Worm (Caenorhabditis elegans): ENCODE results near the gene srh-167.

Gene srh-167

DNA sequence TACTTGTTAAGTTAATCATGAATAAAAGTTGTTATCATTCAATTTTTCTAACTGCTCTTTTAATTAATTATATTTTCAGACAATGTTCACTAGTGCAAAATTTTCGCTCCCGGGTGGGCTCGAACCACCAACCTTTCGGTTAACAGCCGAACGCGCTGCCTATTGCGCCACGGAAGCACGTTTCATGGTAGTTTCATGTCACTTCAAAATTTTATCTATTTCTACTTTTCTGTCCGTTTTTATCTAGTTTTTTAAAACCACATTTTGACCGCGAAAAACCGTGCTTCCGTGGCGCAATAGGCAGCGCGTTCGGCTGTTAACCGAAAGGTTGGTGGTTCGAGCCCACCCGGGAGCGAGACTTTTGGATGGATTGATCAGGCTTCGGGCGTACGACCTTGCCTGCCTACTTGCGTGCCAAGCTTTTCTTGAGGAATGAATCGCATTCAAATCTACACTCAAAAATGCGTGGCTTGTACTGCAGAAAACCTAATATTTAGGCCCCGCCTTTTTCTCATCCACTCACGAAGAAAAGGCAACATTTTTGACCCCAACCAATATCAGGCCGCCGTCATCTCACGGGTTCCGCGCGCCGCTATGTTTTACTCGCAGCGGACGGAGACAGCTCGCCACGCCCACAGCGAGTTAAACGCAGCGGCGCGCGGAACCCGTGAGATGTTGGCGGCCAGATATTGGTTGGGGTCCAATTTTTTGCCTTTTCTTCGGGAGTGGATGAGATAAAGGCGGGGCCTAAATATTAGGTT is 8.2 kb downstream of the srh-167 start:
- TF ChIP-seq klf-2 (GFP tag; conservative IDR thresholded peaks at IDR 0.05): 0 out of 2 replicates have a peak, but pooled peaks have one; percentile 43

DNA sequence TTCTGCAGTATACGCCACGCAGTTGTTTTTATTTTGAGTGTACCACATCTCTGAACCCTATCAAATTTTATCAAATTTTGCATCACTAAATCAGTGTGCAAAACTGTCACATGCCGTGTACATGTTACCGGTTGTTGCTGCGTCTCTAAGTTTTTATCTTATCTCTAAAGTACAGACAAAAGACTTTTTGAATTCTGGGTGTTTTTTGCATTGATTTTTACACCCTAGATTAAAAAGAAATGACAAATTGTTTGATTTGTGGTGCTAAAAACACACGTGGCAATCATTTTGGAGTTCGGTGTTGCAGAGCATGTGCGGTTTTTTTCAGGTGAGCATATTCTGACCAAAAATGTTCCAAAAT is 8.7 kb downstream of the srh-167 start, which contains the start of gene nhr-193:
TSS of gene nhr-193 (plus strand) at position 51 of the 361 bp plus-strand sequence.
- no peak for TF ChIP-seq tab-1 (GFP tag; IDR thresholded peaks at IDR 0.05)
- no peak for TF ChIP-seq med-1 (GFP tag; optimal IDR thresholded peaks at IDR 0.05; ENCODE audit: insufficient read depth)
- no peak for TF ChIP-seq cog-1 (tag; optimal IDR thresholded peaks at IDR 0.05)
- no peak for TF ChIP-seq ztf-29 (GFP tag; IDR thresholded peaks at IDR 0.05)
- no peak for TF ChIP-seq T22C8.4 (GFP tag; IDR thresholded peaks at IDR 0.05)
- no peak for TF ChIP-seq klf-2 (GFP tag; conservative IDR thresholded peaks at IDR 0.05)
- no peak for TF ChIP-seq ztf-23 (GFP tag; IDR thresholded peaks at IDR 0.05)

DNA sequence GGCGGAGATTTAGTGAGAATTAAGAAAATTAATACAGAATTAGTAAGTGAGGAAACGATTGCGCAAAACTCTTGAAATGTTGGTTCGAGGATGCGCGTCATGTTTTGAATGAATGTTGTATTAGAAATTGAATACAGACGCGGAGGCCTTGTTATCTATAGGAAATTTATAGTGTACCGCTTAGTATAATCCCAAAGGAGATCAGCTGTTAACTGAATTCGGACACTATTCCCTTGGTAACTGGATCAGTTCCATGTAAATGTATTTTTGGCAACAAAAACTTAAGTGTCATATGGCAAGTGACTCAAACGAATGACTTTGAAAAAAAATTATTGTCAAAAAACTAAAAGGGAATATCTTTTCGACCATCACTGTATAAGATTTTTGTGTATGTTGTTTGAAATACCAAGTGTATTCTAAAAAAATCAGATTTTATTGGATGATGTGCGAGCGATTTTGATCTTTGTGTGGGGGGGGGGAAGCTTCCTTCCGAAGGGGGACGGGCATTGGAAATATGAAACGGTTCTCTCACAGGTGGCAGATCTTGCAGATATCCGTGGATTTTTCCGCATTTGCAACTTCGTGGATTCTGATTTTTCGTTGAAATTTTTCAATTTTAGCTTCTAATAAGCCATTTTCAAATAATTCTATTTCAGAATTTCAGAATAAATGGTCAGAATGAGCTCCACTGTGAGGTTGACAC is 13.0 kb downstream of the srh-167 start, which contains the start of the genes W08G11.5 and W08G11.1:
TSS of gene W08G11.5 (minus strand) at position 101 of the 703 bp plus-strand sequence.
TSS of gene W08G11.1 (plus strand) at position 653 of the 703 bp plus-strand sequence.
- TF ChIP-seq cog-1 (tag; optimal IDR thresholded peaks at IDR 0.05) (no peak), tab-1 (GFP tag; IDR thresholded peaks at IDR 0.05) (no peak), ztf-23 (GFP tag; IDR thresholded peaks at IDR 0.05) (no peak), klf-2 (GFP tag; conservative IDR thresholded peaks at IDR 0.05) (no peak), ztf-29 (GFP tag; IDR thresholded peaks at IDR 0.05) (no peak), ref-1 (GFP tag; conservative IDR thresholded peaks at IDR 0.05) (no peak), med-1 (GFP tag; optimal IDR thresholded peaks at IDR 0.05; ENCODE audit: insufficient read depth) (no peak), T22C8.4 (GFP tag; IDR thresholded peaks at IDR 0.05) (no peak), flt-1 (GFP tag; IDR thresholded peaks at IDR 0.05) (no peak)

DNA sequence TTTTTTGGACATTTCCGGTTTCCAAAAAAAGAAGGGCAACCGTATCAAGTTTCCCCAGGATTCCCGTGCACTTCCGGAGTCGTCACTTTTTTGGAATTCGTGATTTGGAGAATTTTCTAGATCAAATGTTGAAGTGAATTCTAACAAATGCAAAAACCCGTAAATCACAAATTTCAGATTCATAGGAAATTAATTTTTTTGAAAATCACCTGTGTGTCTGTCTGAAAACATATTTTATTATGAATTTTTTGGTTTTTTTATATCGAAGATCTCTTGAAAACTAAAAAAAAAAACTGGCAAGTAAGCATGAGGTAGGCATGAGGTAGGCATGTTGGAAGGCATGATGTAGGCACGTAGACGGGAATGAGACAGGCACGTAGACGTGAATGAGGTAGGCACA is 16.5 kb downstream of the srh-167 start:
- TF ChIP-seq ztf-29 (GFP tag; IDR thresholded peaks at IDR 0.05) (no peak), ref-1 (GFP tag; conservative IDR thresholded peaks at IDR 0.05) (no peak), cog-1 (tag; optimal IDR thresholded peaks at IDR 0.05) (no peak), ztf-23 (GFP tag; IDR thresholded peaks at IDR 0.05) (no peak), flt-1 (GFP tag; IDR thresholded peaks at IDR 0.05) (no peak), tab-1 (GFP tag; IDR thresholded peaks at IDR 0.05) (no peak), T22C8.4 (GFP tag; IDR thresholded peaks at IDR 0.05) (no peak), med-1 (GFP tag; optimal IDR thresholded peaks at IDR 0.05; ENCODE audit: insufficient read depth) (no peak), klf-2 (GFP tag; conservative IDR thresholded peaks at IDR 0.05) (no peak)

DNA sequence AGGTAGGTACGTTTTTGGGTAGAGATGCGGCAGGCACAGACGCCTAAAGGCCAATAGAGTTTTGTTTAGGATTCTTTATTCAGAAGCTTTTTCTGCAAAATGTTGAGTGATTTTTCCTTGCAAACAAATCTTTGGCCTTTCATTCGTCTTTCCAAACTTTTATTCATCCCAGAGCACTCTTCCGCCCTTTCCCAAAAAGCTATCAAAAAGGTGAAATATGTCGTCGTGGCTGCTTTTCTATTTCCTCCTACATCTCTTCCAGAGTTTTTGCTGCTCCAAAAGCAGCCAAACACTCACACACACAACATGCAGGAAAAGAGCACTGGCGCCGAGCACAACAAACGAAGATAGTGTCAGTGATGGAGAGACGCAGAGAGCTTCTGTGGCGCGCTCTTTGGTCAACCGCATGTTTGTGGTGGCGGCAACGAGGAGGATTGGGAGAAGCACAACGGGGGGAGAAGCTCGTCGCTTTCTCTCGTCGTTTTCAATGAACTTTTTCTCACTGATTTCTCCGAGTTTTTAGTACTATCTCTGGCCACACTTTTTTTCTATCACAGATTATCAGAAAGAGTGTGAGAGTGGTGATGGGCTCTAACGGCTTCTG is 17.4 kb downstream of the srh-167 start:
- TF ChIP-seq med-1 (GFP tag; optimal IDR thresholded peaks at IDR 0.05; ENCODE audit: insufficient read depth): no peak
- TF ChIP-seq T22C8.4 (GFP tag; IDR thresholded peaks at IDR 0.05): no peak
- no peak for TF ChIP-seq klf-2 (GFP tag; conservative IDR thresholded peaks at IDR 0.05)
- no peak for TF ChIP-seq cog-1 (tag; optimal IDR thresholded peaks at IDR 0.05)
- no peak for TF ChIP-seq ztf-23 (GFP tag; IDR thresholded peaks at IDR 0.05)
- no peak for TF ChIP-seq ztf-29 (GFP tag; IDR thresholded peaks at IDR 0.05)
- no peak for TF ChIP-seq flt-1 (GFP tag; IDR thresholded peaks at IDR 0.05)
- TF ChIP-seq ref-1 (GFP tag; conservative IDR thresholded peaks at IDR 0.05): no peak
- no peak for TF ChIP-seq tab-1 (GFP tag; IDR thresholded peaks at IDR 0.05)

DNA sequence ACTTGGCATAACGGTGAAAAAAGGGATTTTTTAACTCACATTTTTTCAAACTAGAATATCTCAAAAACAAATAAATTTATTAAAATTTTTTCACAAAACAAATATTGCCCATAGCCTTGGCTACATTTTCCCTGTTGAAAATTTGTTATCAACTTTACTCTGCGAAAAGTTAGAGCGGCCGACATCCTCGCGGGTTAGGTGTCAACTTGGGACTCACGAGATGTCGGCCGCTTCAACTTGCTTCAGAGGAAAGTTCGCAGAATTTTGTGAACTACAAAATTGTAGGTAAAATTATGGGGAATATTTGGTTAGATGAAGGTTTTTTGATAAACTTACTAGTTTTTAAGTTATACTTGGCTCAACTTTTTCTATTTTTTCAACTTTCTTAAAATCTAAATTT is 18.2 kb downstream of the srh-167 start:
- no peak for TF ChIP-seq cog-1 (tag; optimal IDR thresholded peaks at IDR 0.05)
- no peak for TF ChIP-seq ref-1 (GFP tag; conservative IDR thresholded peaks at IDR 0.05)
- TF ChIP-seq tab-1 (GFP tag; IDR thresholded peaks at IDR 0.05): no peak
- no peak for TF ChIP-seq ztf-23 (GFP tag; IDR thresholded peaks at IDR 0.05)
- TF ChIP-seq flt-1 (GFP tag; IDR thresholded peaks at IDR 0.05): no peak
- TF ChIP-seq T22C8.4 (GFP tag; IDR thresholded peaks at IDR 0.05): no peak
- TF ChIP-seq med-1 (GFP tag; optimal IDR thresholded peaks at IDR 0.05; ENCODE audit: insufficient read depth): no peak
- no peak for TF ChIP-seq klf-2 (GFP tag; conservative IDR thresholded peaks at IDR 0.05)
- no peak for TF ChIP-seq ztf-29 (GFP tag; IDR thresholded peaks at IDR 0.05)

DNA sequence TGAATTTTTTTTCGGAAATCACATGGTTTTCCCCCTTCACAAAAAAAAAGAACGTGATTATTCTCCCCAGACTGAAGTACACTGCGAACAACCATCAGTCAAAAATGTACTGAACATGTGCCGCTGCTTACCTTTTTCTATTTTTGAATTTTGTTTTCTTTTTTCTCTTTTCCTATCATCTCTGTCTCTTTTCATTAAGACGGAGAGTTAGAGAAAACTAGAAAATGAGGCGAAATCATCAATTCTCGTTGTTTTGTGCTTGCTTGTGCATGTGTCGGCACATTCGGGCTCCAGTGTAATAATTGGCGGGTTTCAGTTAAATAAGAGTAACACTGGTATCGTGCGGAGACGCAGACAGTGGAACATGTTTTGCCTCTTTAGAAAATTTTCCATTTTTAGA is 18.8 kb downstream of the srh-167 start:
- TF ChIP-seq flt-1 (GFP tag; IDR thresholded peaks at IDR 0.05) (no peak), T22C8.4 (GFP tag; IDR thresholded peaks at IDR 0.05) (no peak), med-1 (GFP tag; optimal IDR thresholded peaks at IDR 0.05; ENCODE audit: insufficient read depth) (no peak), ztf-23 (GFP tag; IDR thresholded peaks at IDR 0.05) (no peak), cog-1 (tag; optimal IDR thresholded peaks at IDR 0.05) (no peak), klf-2 (GFP tag; conservative IDR thresholded peaks at IDR 0.05) (no peak), tab-1 (GFP tag; IDR thresholded peaks at IDR 0.05) (no peak), ref-1 (GFP tag; conservative IDR thresholded peaks at IDR 0.05) (no peak), ztf-29 (GFP tag; IDR thresholded peaks at IDR 0.05) (no peak)

DNA sequence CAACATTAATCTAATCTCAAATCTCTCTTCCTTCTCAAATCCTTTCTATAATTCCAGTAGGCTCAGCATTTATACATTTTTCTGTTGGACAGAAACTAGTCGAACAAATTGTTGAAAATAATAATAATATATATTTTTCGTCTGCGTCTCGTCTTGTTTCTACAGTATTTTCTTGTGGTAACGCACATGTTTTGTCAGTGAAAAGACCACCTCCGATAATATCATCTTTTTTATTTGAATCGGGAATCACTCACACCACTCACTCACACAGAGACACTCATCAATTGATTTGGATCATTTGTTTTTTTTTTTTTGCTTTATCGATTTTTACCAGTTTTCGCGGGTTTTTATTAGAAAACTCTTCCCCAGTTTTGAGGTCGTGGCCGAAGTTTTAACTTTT is 21.2 kb downstream of the srh-167 start:
- no peak for TF ChIP-seq ref-1 (GFP tag; conservative IDR thresholded peaks at IDR 0.05)

DNA sequence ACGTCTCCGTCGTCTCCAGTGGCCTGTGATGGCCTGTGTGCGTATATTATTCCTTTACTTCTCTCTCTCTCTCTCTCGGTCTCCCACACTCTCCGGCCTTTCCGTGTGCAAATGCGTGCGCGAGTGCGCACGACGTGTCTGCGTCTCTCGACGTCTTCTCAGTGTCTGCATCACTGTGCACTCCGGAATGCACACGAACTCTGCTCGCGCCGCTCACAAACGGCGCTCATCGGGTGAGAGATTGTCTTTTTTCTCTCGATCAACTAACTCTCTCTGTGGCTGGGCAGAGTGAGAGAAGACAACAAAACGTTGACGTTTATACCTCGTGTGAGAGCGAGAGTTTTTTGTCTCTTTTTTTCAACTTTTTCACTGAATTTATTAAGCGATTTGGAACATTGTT is 22.4 kb downstream of the srh-167 start:
- TF ChIP-seq flt-1 (GFP tag; IDR thresholded peaks at IDR 0.05) (peak; percentile 79), med-1 (GFP tag; optimal IDR thresholded peaks at IDR 0.05; ENCODE audit: insufficient read depth) (no peak), cog-1 (tag; optimal IDR thresholded peaks at IDR 0.05) (peak; percentile 71)

DNA sequence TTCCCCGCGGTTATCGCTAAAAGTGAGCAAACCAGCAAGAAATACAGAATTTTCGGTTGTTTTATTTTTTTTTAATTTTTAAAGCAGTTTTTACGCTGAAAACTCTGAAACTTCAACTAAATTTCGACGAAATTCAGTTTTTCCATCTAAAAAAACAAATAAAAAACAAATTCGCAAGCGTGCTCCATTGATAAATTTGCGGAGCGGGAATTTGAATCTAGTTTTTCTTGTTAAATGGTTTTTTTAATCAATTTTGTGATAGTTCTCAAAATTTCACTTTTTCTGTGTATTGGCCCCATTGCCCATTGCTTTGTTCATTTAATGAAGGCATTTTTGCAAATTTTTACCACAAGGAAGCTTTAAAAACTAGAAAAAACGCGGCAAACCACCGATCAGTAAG is 23.3 kb downstream of the srh-167 start:
- TF ChIP-seq tab-1 (GFP tag; IDR thresholded peaks at IDR 0.05): no peak
- TF ChIP-seq klf-2 (GFP tag; conservative IDR thresholded peaks at IDR 0.05): no peak
- no peak for TF ChIP-seq cog-1 (tag; optimal IDR thresholded peaks at IDR 0.05)
- TF ChIP-seq flt-1 (GFP tag; IDR thresholded peaks at IDR 0.05): no peak
- TF ChIP-seq med-1 (GFP tag; optimal IDR thresholded peaks at IDR 0.05; ENCODE audit: insufficient read depth): no peak
- TF ChIP-seq ztf-29 (GFP tag; IDR thresholded peaks at IDR 0.05): no peak
- no peak for TF ChIP-seq T22C8.4 (GFP tag; IDR thresholded peaks at IDR 0.05)
- TF ChIP-seq ref-1 (GFP tag; conservative IDR thresholded peaks at IDR 0.05): no peak
